Fruit fly (Drosophila melanogaster) whole organism, embryonic: ENCODE data around the gene CG42449.

ENCODE experiments used
- Bgb ChIP-seq: fragments of 200-800 bp; sonication (Bioruptor generic); IDR thresholded peaks from 2 replicates; pipeline ENCODE4 v1.3.6; 2022; ENCODE audit warnings: missing biosample characterization, missing genetic modification characterization; ENCODE audit not compliant: partially characterized antibody
- CG10267 ChIP-seq: fragments of 200-800 bp; sonication (Bioruptor generic); optimal IDR thresholded peaks from 2 replicates; lab custom pipeline; 2018; ENCODE audit warnings: missing biosample characterization, mild to moderate bottlenecking, missing genetic modification characterization, moderate library complexity
- CG10274 ChIP-seq: fragments of 200-800 bp; sonication (Bioruptor generic); optimal IDR thresholded peaks from 3 replicates; lab custom pipeline; 2017; ENCODE audit warnings: missing biosample characterization, mild to moderate bottlenecking, missing genetic modification characterization
- CG10431 ChIP-seq: fragments of 200-800 bp; sonication (Bioruptor generic); optimal IDR thresholded peaks from 3 replicates; lab custom pipeline; 2018; ENCODE audit warnings: missing biosample characterization, mild to moderate bottlenecking, missing genetic modification characterization
- CG11723 ChIP-seq: fragments of 200-800 bp; sonication (Bioruptor generic); optimal IDR thresholded peaks from 2 replicates; lab custom pipeline; 2017; ENCODE audit warnings: missing biosample characterization, mild to moderate bottlenecking, missing genetic modification characterization
- CG13123 ChIP-seq: fragments of 200-800 bp; sonication (Bioruptor generic); optimal IDR thresholded peaks from 2 replicates; lab custom pipeline; 2016; ENCODE audit warnings: missing biosample characterization, missing genetic modification characterization
- CG14014 ChIP-seq: fragments of 200-800 bp; sonication (Bioruptor generic); IDR thresholded peaks from 2 replicates; pipeline ENCODE4 v1.3.6; 2022; ENCODE audit warnings: missing biosample characterization, missing genetic modification characterization
- CG14710 ChIP-seq: fragments of 200-800 bp; sonication (Bioruptor generic); optimal IDR thresholded peaks from 3 replicates; lab custom pipeline; 2019; ENCODE audit warnings: missing biosample characterization, mild to moderate bottlenecking, missing genetic modification characterization, moderate library complexity
- CG15269 ChIP-seq: fragments of 200-800 bp; sonication (Bioruptor generic); optimal IDR thresholded peaks from 2 replicates; lab custom pipeline; 2018; ENCODE audit warnings: missing biosample characterization, mild to moderate bottlenecking, missing genetic modification characterization, moderate library complexity
- CG1647 ChIP-seq: fragments of 200-800 bp; sonication (Bioruptor generic); optimal IDR thresholded peaks from 3 replicates; lab custom pipeline; 2016; ENCODE audit warnings: missing biosample characterization, missing genetic modification characterization
- CG17361 ChIP-seq: fragments of 200-800 bp; sonication (Bioruptor generic); IDR thresholded peaks from 3 replicates; pipeline ENCODE4 v1.3.6; 2022; ENCODE audit warnings: missing biosample characterization, missing genetic modification characterization
- CG17802 ChIP-seq: fragments of 200-800 bp; sonication (Bioruptor generic); optimal IDR thresholded peaks from 2 replicates; lab custom pipeline; 2018; ENCODE audit warnings: missing biosample characterization, mild to moderate bottlenecking, missing genetic modification characterization, moderate library complexity
- CG18262 ChIP-seq: fragments of 200-800 bp; optimal IDR thresholded peaks from 3 replicates; lab custom pipeline; 2019; ENCODE audit warnings: missing biosample characterization, mild to moderate bottlenecking, missing genetic modification characterization, moderate library complexity
- CG2129 ChIP-seq: fragments of 200-800 bp; sonication (Bioruptor generic); IDR thresholded peaks from 2 replicates; pipeline ENCODE4 v1.3.6; 2022; ENCODE audit warnings: missing biosample characterization, missing genetic modification characterization; ENCODE audit not compliant: partially characterized antibody
- CG31441 ChIP-seq: fragments of 200-800 bp; sonication (Bioruptor generic); IDR thresholded peaks from 2 replicates; pipeline ENCODE4 v1.3.6; 2022; ENCODE audit warnings: missing biosample characterization, missing genetic modification characterization
- CG4404 ChIP-seq: fragments of 200-800 bp; sonication (Bioruptor generic); IDR thresholded peaks from 2 replicates; pipeline ENCODE4 v1.3.6; 2022; ENCODE audit warnings: missing biosample characterization, missing genetic modification characterization
- CG4424 ChIP-seq: fragments of 200-800 bp; sonication (Bioruptor generic); optimal IDR thresholded peaks from 3 replicates; lab custom pipeline; 2016; ENCODE audit warnings: missing biosample characterization, missing genetic modification characterization
- CG4617 ChIP-seq: fragments of 200-800 bp; sonication (Bioruptor generic); optimal IDR thresholded peaks from 3 replicates; lab custom pipeline; 2016; ENCODE audit warnings: missing biosample characterization, missing genetic modification characterization, borderline replicate concordance
- CG5180 ChIP-seq: fragments of 200-800 bp; sonication (Bioruptor generic); optimal IDR thresholded peaks from 3 replicates; lab custom pipeline; 2017; ENCODE audit warnings: missing biosample characterization, missing genetic modification characterization, mild to moderate bottlenecking, moderate library complexity, missing genetic modification reagents
- CG6254 ChIP-seq: fragments of 200-800 bp; sonication (Bioruptor generic); optimal IDR thresholded peaks from 3 replicates; lab custom pipeline; 2017; ENCODE audit warnings: mild to moderate bottlenecking, missing biosample characterization, missing genetic modification reagents, missing genetic modification characterization
- CG7556 ChIP-seq: fragments of 200-800 bp; sonication (Bioruptor generic); optimal IDR thresholded peaks from 2 replicates; lab custom pipeline; 2017; ENCODE audit warnings: missing biosample characterization, mild to moderate bottlenecking, missing genetic modification characterization
- CG7987 ChIP-seq: fragments of 200-800 bp; sonication (Bioruptor generic); optimal IDR thresholded peaks from 2 replicates; lab custom pipeline; 2018; ENCODE audit warnings: missing biosample characterization, mild to moderate bottlenecking, missing genetic modification characterization, moderate library complexity
- CG8388 ChIP-seq: fragments of 200-800 bp; sonication (Bioruptor generic); optimal IDR thresholded peaks from 2 replicates; lab custom pipeline; 2019; ENCODE audit warnings: missing biosample characterization, mild to moderate bottlenecking, missing genetic modification characterization, moderate library complexity
- HmgD ChIP-seq: fragments of 200-800 bp; sonication (Bioruptor generic); optimal IDR thresholded peaks from 3 replicates; lab custom pipeline; 2016; ENCODE audit warnings: missing biosample characterization, missing genetic modification characterization
- MBD-R2 ChIP-seq: fragments of 200-800 bp; sonication (Bioruptor generic); IDR thresholded peaks from 2 replicates; pipeline ENCODE4 v1.3.6; 2022; ENCODE audit warnings: missing biosample characterization, missing genetic modification characterization
- MTF-1 ChIP-seq: fragments of 200-800 bp; sonication (Bioruptor generic); optimal IDR thresholded peaks from 2 replicates; lab custom pipeline; 2018; ENCODE audit warnings: missing biosample characterization, mild to moderate bottlenecking, missing genetic modification characterization, borderline replicate concordance
- NK7.1 ChIP-seq: fragments of 200-800 bp; sonication (Bioruptor generic); optimal IDR thresholded peaks from 3 replicates; lab custom pipeline; 2016; ENCODE audit warnings: missing biosample characterization, missing genetic modification characterization
- Spps ChIP-seq: fragments of 200-800 bp; sonication (Bioruptor generic); optimal IDR thresholded peaks from 2 replicates; lab custom pipeline; 2018; ENCODE audit warnings: missing biosample characterization, mild to moderate bottlenecking, missing genetic modification characterization
- Sry-δ ChIP-seq: fragments of 200-800 bp; sonication (Bioruptor generic); optimal IDR thresholded peaks from 2 replicates; lab custom pipeline; 2016; ENCODE audit warnings: missing biosample characterization, missing genetic modification characterization
- abd-A ChIP-seq: fragments of 200-800 bp; sonication (Bioruptor generic); optimal IDR thresholded peaks from 3 replicates; lab custom pipeline; 2019; ENCODE audit warnings: missing biosample characterization, mild to moderate bottlenecking, missing genetic modification characterization, moderate library complexity
- cato ChIP-seq: fragments of 200-800 bp; sonication (Bioruptor generic); optimal IDR thresholded peaks from 2 replicates; lab custom pipeline; 2016; ENCODE audit warnings: missing biosample characterization, missing genetic modification characterization, borderline replicate concordance
- caup ChIP-seq: fragments of 200-800 bp; sonication (Bioruptor generic); optimal IDR thresholded peaks from 3 replicates; lab custom pipeline; 2017; ENCODE audit warnings: missing biosample characterization, mild to moderate bottlenecking, missing genetic modification characterization, moderate library complexity; ENCODE audit not compliant: severe bottlenecking
- dpn ChIP-seq, 2 experiments: fragments of 200-800 bp; sonication (Bioruptor generic); optimal IDR thresholded peaks; 3 replicates each; lab custom pipeline; 2016; ENCODE audit warnings: missing biosample characterization in 2 of 2, missing genetic modification characterization in 2 of 2
- en ChIP-seq: fragments of 200-800 bp; sonication (Bioruptor generic); optimal IDR thresholded peaks from 2 replicates; lab custom pipeline; 2016; ENCODE audit warnings: missing biosample characterization, missing genetic modification characterization
- gcm2 ChIP-seq: fragments of 200-800 bp; sonication (Bioruptor generic); optimal IDR thresholded peaks from 2 replicates; lab custom pipeline; 2016; ENCODE audit warnings: missing biosample characterization, missing genetic modification characterization
- gro ChIP-seq: fragments of 200-800 bp; sonication (Bioruptor generic); optimal IDR thresholded peaks from 2 replicates; lab custom pipeline; 2016; ENCODE audit warnings: missing biosample characterization, missing genetic modification characterization
- hth ChIP-seq: fragments of >200 bp; optimal IDR thresholded peaks from 2 replicates; lab custom pipeline; 2017; ENCODE audit warnings: inconsistent platforms
- kni ChIP-seq: fragments of 200-800 bp; sonication (Bioruptor generic); optimal IDR thresholded peaks from 3 replicates; lab custom pipeline; 2017; ENCODE audit warnings: mild to moderate bottlenecking, missing biosample characterization, missing genetic modification reagents, missing genetic modification characterization
- nerfin-1 ChIP-seq: fragments of 200-800 bp; sonication (Bioruptor generic); optimal IDR thresholded peaks from 3 replicates; lab custom pipeline; 2019; ENCODE audit warnings: missing biosample characterization, mild to moderate bottlenecking, missing genetic modification characterization, moderate library complexity
- oc ChIP-seq: fragments of 200-800 bp; sonication (Bioruptor generic); optimal IDR thresholded peaks from 2 replicates; lab custom pipeline; 2018; ENCODE audit warnings: missing biosample characterization, mild to moderate bottlenecking, missing genetic modification characterization, moderate library complexity
- odd ChIP-seq: fragments of 200-800 bp; sonication (Bioruptor generic); optimal IDR thresholded peaks from 2 replicates; lab custom pipeline; 2017; ENCODE audit warnings: missing biosample characterization, mild to moderate bottlenecking, missing genetic modification characterization
- org-1 ChIP-seq: fragments of 200-800 bp; sonication (Bioruptor generic); optimal IDR thresholded peaks from 2 replicates; lab custom pipeline; 2017; ENCODE audit warnings: missing biosample characterization, missing genetic modification characterization
- prd ChIP-seq, 3 experiments: fragments of >200 bp in 2 of 3; fragments of 200-800 bp in 1 of 3; sonication (Bioruptor generic) in 1 of 3; optimal IDR thresholded peaks in 2 of 3; IDR thresholded peaks in 1 of 3; 2 replicates in 2 of 3; 3 replicates in 1 of 3; pipeline versions ENCODE4 v1.3.6 to Lab custom; 2017 to 2022; ENCODE audit warnings: missing biosample characterization in 1 of 3, missing genetic modification characterization in 1 of 3
- sd ChIP-seq: fragments of 200-800 bp; sonication (Bioruptor generic); optimal IDR thresholded peaks from 3 replicates; lab custom pipeline; 2018; ENCODE audit warnings: missing biosample characterization, mild to moderate bottlenecking, missing genetic modification characterization, moderate library complexity
- slbo ChIP-seq: fragments of 200-800 bp; sonication (Bioruptor generic); IDR thresholded peaks from 2 replicates; pipeline ENCODE4 v1.3.6; 2022; ENCODE audit warnings: missing biosample characterization, missing genetic modification characterization
- sr ChIP-seq: fragments of 200-800 bp; sonication (Bioruptor generic); IDR thresholded peaks from 3 replicates; pipeline ENCODE4 v1.3.6; 2022; ENCODE audit warnings: missing biosample characterization, missing genetic modification characterization
- zen2 ChIP-seq: fragments of 200-800 bp; sonication (Bioruptor generic); IDR thresholded peaks from 3 replicates; pipeline ENCODE4 v1.3.6; 2022; ENCODE audit warnings: missing biosample characterization, missing genetic modification characterization; ENCODE audit not compliant: partially characterized antibody

The CG42449 gene

dm6 chrX:5672243-5673051 is 10.6 kb upstream of the CG42449 start, which contains the start of gene RpL35 (continued):
- TF ChIP-seq CG13123 = no peak
- no peak for TF ChIP-seq sd (tag; lab: Kevin White, UChicago)
- peak; percentile 70 for TF ChIP-seq caup (GFP tag; lab: Kevin White, UChicago)
- TF ChIP-seq en = peak; percentile 52
- peak; percentile 13 for TF ChIP-seq CG8388 (GFP tag; lab: Kevin White, UChicago)
- peak; percentile 65 for TF ChIP-seq MTF-1 (GFP tag; lab: Kevin White, UChicago)
- peak; percentile 12 for TF ChIP-seq CG4424 (GFP tag; lab: Kevin White, UChicago)
- TF ChIP-seq oc (tag; lab: Kevin White, UChicago) = no peak
- TF ChIP-seq Bgb (GFP tag; lab: Robert Waterston, UW) = peak; percentile 29; the same call in 1 of the 2 replicates
- TF ChIP-seq NK7.1 (GFP tag; lab: Kevin White, UChicago) = peak; percentile 37
- TF ChIP-seq CG6254 = peak; percentile 35
- peak; percentile 43 for TF ChIP-seq CG10431 (GFP tag; lab: Kevin White, UChicago)
- TF ChIP-seq gcm2 = peak; percentile 26
- TF ChIP-seq prd (optimal IDR thresholded peaks at IDR 0.05; lab: Kevin White, UChicago) = no peak
- TF ChIP-seq prd (GFP tag; IDR thresholded peaks at IDR 0.05; lab: Robert Waterston, UW) = no peak; the same call in 2 of the 3 replicates
- no peak for TF ChIP-seq CG11723 (GFP tag; lab: Kevin White, UChicago)
- TF ChIP-seq CG31441 (GFP tag; lab: Robert Waterston, UW) = peak; percentile 15; the same call in 1 of the 2 replicates
- no peak for TF ChIP-seq MBD-R2 (GFP tag; lab: Robert Waterston, UW)
- TF ChIP-seq CG7987 = peak; percentile 51
- TF ChIP-seq CG10267 (tag; lab: Kevin White, UChicago) = peak; percentile 42
- no peak for TF ChIP-seq HmgD (GFP tag; lab: Kevin White, UChicago)
- peak; percentile 23 for TF ChIP-seq org-1 (GFP tag; lab: Kevin White, UChicago)
- TF ChIP-seq gro (GFP tag; lab: Kevin White, UChicago) = no peak
- TF ChIP-seq CG4404 (GFP tag; lab: Robert Waterston, UW) = no peak
- TF ChIP-seq CG10274 = peak; percentile 11
- no peak for TF ChIP-seq CG2129 (GFP tag; lab: Robert Waterston, UW)
- TF ChIP-seq CG15269 (tag; lab: Kevin White, UChicago) = peak; percentile 33
- no peak for TF ChIP-seq sr
- TF ChIP-seq zen2 (GFP tag; lab: Robert Waterston, UW) = no peak; the same call in 2 of the 3 replicates
- peak; percentile 17 for TF ChIP-seq Spps (tag; lab: Kevin White, UChicago)
- no peak for TF ChIP-seq CG17361 (GFP tag; lab: Robert Waterston, UW)
- peak; percentile 37 for TF ChIP-seq CG14710 (tag; lab: Kevin White, UChicago)
- peak in 1 of 2 experiments; percentile 25 for TF ChIP-seq dpn (GFP tag; optimal IDR thresholded peaks at IDR 0.05; lab: Kevin White, UChicago)
- TF ChIP-seq CG4617 (GFP tag; lab: Kevin White, UChicago) = peak; percentile 60
- TF ChIP-seq CG7556 = peak; percentile 7
- peak; percentile 68 for TF ChIP-seq kni (GFP tag; lab: Kevin White, UChicago)
- TF ChIP-seq CG18262 = peak; percentile 36
- TF ChIP-seq CG1647 (GFP tag; lab: Kevin White, UChicago) = no peak
- no peak for TF ChIP-seq cato
- TF ChIP-seq abd-A (tag; lab: Kevin White, UChicago) = no peak
- TF ChIP-seq CG17802 (tag; lab: Kevin White, UChicago) = no peak
- peak; percentile 18; the same call in 1 of the 2 replicates for TF ChIP-seq CG14014
- TF ChIP-seq nerfin-1 (tag; lab: Kevin White, UChicago) = peak; percentile 57
- TF ChIP-seq CG5180 (GFP tag; lab: Kevin White, UChicago) = peak; percentile 46
- TF ChIP-seq Sry-δ (GFP tag; lab: Kevin White, UChicago) = peak; percentile 87
- TF ChIP-seq slbo (GFP tag; lab: Robert Waterston, UW) = peak; percentile 23; the same call in 1 of the 2 replicates
- TF ChIP-seq hth (lab: Kevin White, UChicago) = no peak
- peak; percentile 59 for TF ChIP-seq odd (GFP tag; lab: Kevin White, UChicago)
